Fruit fly (Drosophila melanogaster) whole organism, embryonic: Measurements from ENCODE around the gene ArfGAP1.

Experiments
- CG3995 ChIP-seq: fragments of 200-800 bp; sonication (Bioruptor generic); optimal IDR thresholded peaks from 3 replicates; lab custom pipeline; 2016; ENCODE audit warnings: missing biosample characterization, missing genetic modification characterization
- p53 ChIP-seq: fragments of 200-800 bp; sonication (Bioruptor generic); optimal IDR thresholded peaks from 2 replicates; lab custom pipeline; 2016; ENCODE audit warnings: missing biosample characterization, missing genetic modification characterization

- TF ChIP-seq p53 (GFP tag; lab: Kevin White, UChicago): no peak
- no peak for TF ChIP-seq CG3995 (GFP tag; lab: Kevin White, UChicago)
These were observed 37.7 kb upstream of the ArfGAP1 start for dm6 chr3L:12455034-12455433.
